Worm (Caenorhabditis elegans): ENCODE measurements around the gene Y14H12A.1.

ce11 chrII:3964302-3964885 is 28.6 kb upstream of the Y14H12A.1 start:
- no peak for TF ChIP-seq nhr-25 (tag; optimal IDR thresholded peaks at IDR 0.05; ENCODE audit: borderline replicate concordance, insufficient read depth)
- no peak for TF ChIP-seq unc-39 (tag; optimal IDR thresholded peaks at IDR 0.05)
- no peak for TF ChIP-seq ama-1 (optimal IDR thresholded peaks at IDR 0.05)

Data from whole organism, L4 larva.